Worm (Caenorhabditis elegans) whole organism, L2 larva: ENCODE data around the gene Y105C5A.1273.

Experiments
- ama-1 ChIP-seq: fragments of 150-350 bp; optimal IDR thresholded peaks from 2 replicates; lab custom pipeline; 2018; ENCODE audit warnings: inconsistent platforms
- blmp-1 ChIP-seq: sonication (generic microtip); optimal IDR thresholded peaks from 2 replicates; lab custom pipeline; 2017; ENCODE audit warnings: missing genetic modification characterization, mild to moderate bottlenecking, missing compliant biosample characterization, antibody characterized with exemption, moderate library complexity; ENCODE audit not compliant: insufficient read depth
- crh-2 ChIP-seq: sonication (generic microtip); optimal IDR thresholded peaks from 2 replicates; lab custom pipeline; 2017; ENCODE audit warnings: missing biosample characterization, missing genetic modification characterization
- lin-39 ChIP-seq: fragments of 150-350 bp; optimal IDR thresholded peaks from 2 replicates; lab custom pipeline; 2014; ENCODE audit warnings: missing biosample characterization, missing genetic modification reagents, missing genetic modification characterization
- nhr-237 ChIP-seq: fragments of 150-350 bp; optimal IDR thresholded peaks from 2 replicates; lab custom pipeline; 2014; ENCODE audit warnings: missing biosample characterization, missing genetic modification characterization
- unc-62 ChIP-seq: fragments of 150-350 bp; optimal IDR thresholded peaks from 2 replicates; lab custom pipeline; 2014; ENCODE audit warnings: missing biosample characterization, missing genetic modification reagents, missing genetic modification characterization

DNA sequence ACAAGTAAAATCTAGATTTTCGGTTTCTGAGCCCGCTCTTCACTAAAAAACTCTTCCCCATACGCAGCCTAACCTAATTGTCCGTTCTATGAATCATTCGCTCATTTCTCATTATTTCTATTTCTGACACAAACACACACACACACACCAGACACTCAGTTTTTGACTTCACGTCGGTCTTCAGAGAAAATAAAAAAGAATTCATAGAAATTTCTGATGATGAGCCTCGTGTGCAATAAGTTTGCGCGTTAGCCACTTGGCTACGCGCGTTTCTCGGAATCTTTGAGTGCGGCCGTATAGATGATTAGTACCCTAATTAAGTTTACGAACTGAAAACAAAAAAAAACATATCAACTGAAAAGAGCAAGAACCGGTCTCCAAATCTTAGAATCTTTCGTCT is 23.1 kb downstream of the Y105C5A.1273 start:
- no peak for TF ChIP-seq nhr-237 (tag; lab: Kevin White, UChicago)
- TF ChIP-seq blmp-1 (tag; lab: Kevin White, UChicago) = no peak
- TF ChIP-seq ama-1 (lab: Kevin White, UChicago) = no peak
- TF ChIP-seq lin-39 (tag; lab: Kevin White, UChicago) = no peak
- TF ChIP-seq crh-2 (tag; lab: Kevin White, UChicago) = no peak
- TF ChIP-seq unc-62 (GFP tag; lab: Kevin White, UChicago) = no peak
